Fruit fly (Drosophila melanogaster): Measurements from ENCODE around the gene ast.

ast gene

dm6 chr2L:1108029-1108688, 30.4 kb downstream of the ast start, which contains the start of the genes PolrMT and CG14339:
PolrMT (minus strand) TSS chr2L:1108373.
CG14339 (plus strand) TSS chr2L:1108540.
- peak; percentile 47 for TF ChIP-seq esn (GFP tag; optimal IDR thresholded peaks at IDR 0.05)
- TF ChIP-seq fkh (GFP tag; optimal IDR thresholded peaks at IDR 0.05), result peak; percentile 64
- TF ChIP-seq CG4318 (GFP tag; optimal IDR thresholded peaks at IDR 0.05), result no peak
- peak; percentile 1 for TF ChIP-seq CG3032 (tag; optimal IDR thresholded peaks at IDR 0.05)
- TF ChIP-seq Gug (GFP tag; IDR thresholded peaks at IDR 0.05), result no peak
- peak; percentile 13 for TF ChIP-seq CG31627 (GFP tag; optimal IDR thresholded peaks at IDR 0.05)
- peak; percentile 0 for TF ChIP-seq Hr39 (GFP tag; optimal IDR thresholded peaks at IDR 0.05)
- TF ChIP-seq CG11762 (GFP tag; optimal IDR thresholded peaks at IDR 0.05; ENCODE audit: insufficient read depth), result no peak
- TF ChIP-seq Blimp-1 (GFP tag; optimal IDR thresholded peaks at IDR 0.05), result no peak
- peak; percentile 85 for TF ChIP-seq vri (GFP tag; optimal IDR thresholded peaks at IDR 0.05)
- no peak for TF ChIP-seq dac (GFP tag; optimal IDR thresholded peaks at IDR 0.05)
- TF ChIP-seq CG6808 (GFP tag; optimal IDR thresholded peaks at IDR 0.05), result no peak
- no peak for TF ChIP-seq CG9139 (GFP tag; optimal IDR thresholded peaks at IDR 0.05)
- TF ChIP-seq salr (GFP tag; optimal IDR thresholded peaks at IDR 0.05), result no peak
- no peak for TF ChIP-seq svp (GFP tag)
- TF ChIP-seq fd59A (GFP tag; optimal IDR thresholded peaks at IDR 0.05), result no peak

dm6 chr2L:1112641-1113040, 34.9 kb downstream of the ast start, which contains the start of gene CG14340:
CG14340 (plus strand) TSS chr2L:1112941.
- TF ChIP-seq CG4318 (GFP tag; optimal IDR thresholded peaks at IDR 0.05) (no peak), fd59A (GFP tag; optimal IDR thresholded peaks at IDR 0.05) (no peak), Ets21C (GFP tag; optimal IDR thresholded peaks at IDR 0.05) (no peak), Sox102F (GFP tag; optimal IDR thresholded peaks at IDR 0.05) (no peak), CG9139 (GFP tag; optimal IDR thresholded peaks at IDR 0.05) (no peak), spab (GFP tag; optimal IDR thresholded peaks at IDR 0.05) (no peak), svp (GFP tag) (no peak), Eip75B (GFP tag; optimal IDR thresholded peaks at IDR 0.05) (no peak), ss (GFP tag; optimal IDR thresholded peaks at IDR 0.05) (no peak), CG1621 (tag; optimal IDR thresholded peaks at IDR 0.05) (no peak), cyc (GFP tag; optimal IDR thresholded peaks at IDR 0.05) (no peak), pdm3 (GFP tag; optimal IDR thresholded peaks at IDR 0.05) (no peak)

- TF ChIP-seq CG34406 (GFP tag; optimal IDR thresholded peaks at IDR 0.05), result no peak
- no peak for TF ChIP-seq CG6808 (GFP tag; optimal IDR thresholded peaks at IDR 0.05)
- peak; percentile 41 for TF ChIP-seq fkh (GFP tag; optimal IDR thresholded peaks at IDR 0.05)
- TF ChIP-seq CG11902 (GFP tag; optimal IDR thresholded peaks at IDR 0.05), result no peak
- no peak for TF ChIP-seq CG6854 (GFP tag; optimal IDR thresholded peaks at IDR 0.05)
- no peak for TF ChIP-seq OdsH (GFP tag; optimal IDR thresholded peaks at IDR 0.05)
Observed at dm6 chr2L:1114230-1114629, 36.5 kb downstream of the ast start.

dm6 chr2L:1116661-1117322, 39.0 kb downstream of the ast start:
- peak; percentile 20 for TF ChIP-seq Sox102F (GFP tag; optimal IDR thresholded peaks at IDR 0.05)
- TF ChIP-seq Eip78C (GFP tag), result peak; percentile 80
- TF ChIP-seq Hr39 (GFP tag; optimal IDR thresholded peaks at IDR 0.05), result no peak
- no peak for TF ChIP-seq Sox15 (GFP tag; optimal IDR thresholded peaks at IDR 0.05)
- TF ChIP-seq topi (GFP tag; optimal IDR thresholded peaks at IDR 0.05), result peak; percentile 3
- no peak for TF ChIP-seq CG10631 (GFP tag; optimal IDR thresholded peaks at IDR 0.05)
- TF ChIP-seq pdm3 (GFP tag; optimal IDR thresholded peaks at IDR 0.05), result no peak
- no peak for TF ChIP-seq acj6 (GFP tag; optimal IDR thresholded peaks at IDR 0.05)
- no peak for TF ChIP-seq Gug (GFP tag; IDR thresholded peaks at IDR 0.05)
- peak; percentile 5 for TF ChIP-seq CG3919 (GFP tag; optimal IDR thresholded peaks at IDR 0.05)
- no peak for TF ChIP-seq fd85E (GFP tag; optimal IDR thresholded peaks at IDR 0.05)
- TF ChIP-seq CG16779 (tag; optimal IDR thresholded peaks at IDR 0.05), result peak; percentile 28
- TF ChIP-seq CG1621 (tag; optimal IDR thresholded peaks at IDR 0.05), result no peak
- no peak for TF ChIP-seq CG7368 (GFP tag; optimal IDR thresholded peaks at IDR 0.05)
- peak; percentile 73 for TF ChIP-seq Eip93F (GFP tag; optimal IDR thresholded peaks at IDR 0.05)
- TF ChIP-seq CG8319 (GFP tag; optimal IDR thresholded peaks at IDR 0.05), result no peak
- TF ChIP-seq Ets96B (tag; optimal IDR thresholded peaks at IDR 0.05), result no peak
- TF ChIP-seq CG6276 (GFP tag; optimal IDR thresholded peaks at IDR 0.05), result no peak
- TF ChIP-seq Eip75B (GFP tag; optimal IDR thresholded peaks at IDR 0.05), result peak; percentile 13
- TF ChIP-seq CG15336 (GFP tag; IDR thresholded peaks at IDR 0.05), result no peak
- no peak for TF ChIP-seq CG3032 (tag; optimal IDR thresholded peaks at IDR 0.05)
- TF ChIP-seq eg (GFP tag; IDR thresholded peaks at IDR 0.05), result no peak
- TF ChIP-seq dac (GFP tag; optimal IDR thresholded peaks at IDR 0.05), result no peak
- TF ChIP-seq Hr38 (GFP tag; optimal IDR thresholded peaks at IDR 0.05), result no peak
